Fruit fly (Drosophila melanogaster) whole organism, embryonic: ENCODE results near the gene Cdc45.

Source experiments
- Atf-2 ChIP-seq: fragments of 200-800 bp; sonication (Bioruptor generic); optimal IDR thresholded peaks from 2 replicates; lab custom pipeline; 2016; ENCODE audit warnings: missing biosample characterization, missing genetic modification characterization
- CG10431 ChIP-seq: fragments of 200-800 bp; sonication (Bioruptor generic); optimal IDR thresholded peaks from 3 replicates; lab custom pipeline; 2018; ENCODE audit warnings: missing biosample characterization, mild to moderate bottlenecking, missing genetic modification characterization
- CG1233 ChIP-seq: fragments of 200-800 bp; sonication (Bioruptor generic); optimal IDR thresholded peaks from 4 replicates; lab custom pipeline; 2018; ENCODE audit warnings: missing biosample characterization, mild to moderate bottlenecking, missing genetic modification characterization
- CG12659 ChIP-seq: fragments of 200-800 bp; sonication (Bioruptor generic); optimal IDR thresholded peaks from 3 replicates; lab custom pipeline; 2017; ENCODE audit warnings: mild to moderate bottlenecking, missing biosample characterization, missing genetic modification reagents, missing genetic modification characterization
- CG13287 ChIP-seq: fragments of 200-800 bp; sonication (Bioruptor generic); IDR thresholded peaks from 2 replicates; pipeline ENCODE4 v1.3.6; 2022; ENCODE audit warnings: missing biosample characterization, missing genetic modification characterization; ENCODE audit not compliant: partially characterized antibody
- CG13296 ChIP-seq: fragments of 200-800 bp; sonication (Bioruptor generic); optimal IDR thresholded peaks from 3 replicates; lab custom pipeline; 2018; ENCODE audit warnings: missing biosample characterization, mild to moderate bottlenecking, missing genetic modification characterization
- CG13424 ChIP-seq: fragments of 200-800 bp; sonication (Bioruptor generic); optimal IDR thresholded peaks from 2 replicates; lab custom pipeline; 2019; ENCODE audit warnings: missing biosample characterization, mild to moderate bottlenecking, missing genetic modification characterization, moderate library complexity
- CG13624 ChIP-seq: fragments of 200-800 bp; sonication (Bioruptor generic); optimal IDR thresholded peaks from 2 replicates; lab custom pipeline; 2016; ENCODE audit warnings: missing biosample characterization, missing genetic modification characterization
- CG14860 ChIP-seq: fragments of 200-800 bp; sonication (Bioruptor generic); IDR thresholded peaks from 3 replicates; pipeline ENCODE4 v1.3.6; 2022; ENCODE audit warnings: missing biosample characterization, missing genetic modification characterization; ENCODE audit not compliant: partially characterized antibody
- CG15011 ChIP-seq: fragments of 200-800 bp; sonication (Bioruptor generic); optimal IDR thresholded peaks from 3 replicates; lab custom pipeline; 2018; ENCODE audit warnings: missing biosample characterization, mild to moderate bottlenecking, missing genetic modification characterization
- CG1647 ChIP-seq: fragments of 200-800 bp; sonication (Bioruptor generic); optimal IDR thresholded peaks from 3 replicates; lab custom pipeline; 2016; ENCODE audit warnings: missing biosample characterization, missing genetic modification characterization
- CG16813 ChIP-seq: fragments of 200-800 bp; sonication (Bioruptor generic); IDR thresholded peaks from 3 replicates; pipeline ENCODE4 v1.3.6; 2022; ENCODE audit warnings: missing biosample characterization, missing genetic modification characterization; ENCODE audit not compliant: partially characterized antibody
- CG17186 ChIP-seq: fragments of 200-800 bp; sonication (Bioruptor generic); optimal IDR thresholded peaks from 3 replicates; lab custom pipeline; 2017; ENCODE audit warnings: missing biosample characterization, missing genetic modification reagents, missing genetic modification characterization
- CG2129 ChIP-seq: fragments of 200-800 bp; sonication (Bioruptor generic); IDR thresholded peaks from 2 replicates; pipeline ENCODE4 v1.3.6; 2022; ENCODE audit warnings: missing biosample characterization, missing genetic modification characterization; ENCODE audit not compliant: partially characterized antibody
- CG2875 ChIP-seq: fragments of 200-800 bp; sonication (Bioruptor generic); optimal IDR thresholded peaks from 2 replicates; lab custom pipeline; 2017; ENCODE audit warnings: missing biosample characterization, mild to moderate bottlenecking, missing genetic modification characterization, missing genetic modification reagents
- CG3065 ChIP-seq: fragments of 200-800 bp; sonication (Bioruptor generic); optimal IDR thresholded peaks from 2 replicates; lab custom pipeline; 2016; ENCODE audit warnings: missing biosample characterization, missing genetic modification characterization
- CG34224 ChIP-seq: fragments of 200-800 bp; sonication (Bioruptor generic); IDR thresholded peaks from 3 replicates; pipeline ENCODE4 v1.3.6; 2022; ENCODE audit warnings: missing biosample characterization, missing genetic modification characterization; ENCODE audit not compliant: partially characterized antibody
- CG43689 ChIP-seq: fragments of 200-800 bp; sonication (Bioruptor generic); IDR thresholded peaks from 2 replicates; pipeline ENCODE4 v1.3.6; 2022; ENCODE audit warnings: missing biosample characterization, missing genetic modification characterization
- CG5245 ChIP-seq: fragments of 200-800 bp; sonication (Bioruptor generic); optimal IDR thresholded peaks from 3 replicates; lab custom pipeline; 2016; ENCODE audit warnings: missing biosample characterization, missing genetic modification characterization
- CG5953 ChIP-seq: fragments of 200-800 bp; sonication (Bioruptor generic); IDR thresholded peaks from 2 replicates; pipeline ENCODE4 v1.3.6; 2022; ENCODE audit warnings: missing biosample characterization, missing genetic modification characterization
- CG6813 ChIP-seq: fragments of 200-800 bp; sonication (Bioruptor generic); optimal IDR thresholded peaks from 2 replicates; lab custom pipeline; 2017; ENCODE audit warnings: missing biosample characterization, missing genetic modification characterization, mild to moderate bottlenecking, moderate library complexity, missing genetic modification reagents
- CG7963 ChIP-seq: fragments of 200-800 bp; sonication (Bioruptor generic); IDR thresholded peaks from 3 replicates; pipeline ENCODE4 v1.3.6; 2022; ENCODE audit warnings: missing biosample characterization, missing genetic modification characterization; ENCODE audit not compliant: partially characterized antibody
- CG8478 ChIP-seq: fragments of >200 bp; optimal IDR thresholded peaks from 2 replicates; lab custom pipeline; 2018
- CG9817 ChIP-seq: fragments of 200-800 bp; sonication (Bioruptor generic); optimal IDR thresholded peaks from 2 replicates; lab custom pipeline; 2018; ENCODE audit warnings: missing biosample characterization, mild to moderate bottlenecking, missing genetic modification characterization, moderate library complexity
- CkIIα-i1 ChIP-seq: fragments of 200-800 bp; sonication (Bioruptor generic); IDR thresholded peaks from 2 replicates; pipeline ENCODE4 v1.3.6; 2022; ENCODE audit warnings: missing biosample characterization, missing genetic modification characterization
- Dbx ChIP-seq: fragments of 200-800 bp; sonication (Bioruptor generic); IDR thresholded peaks from 3 replicates; pipeline ENCODE4 v1.3.6; 2022; ENCODE audit warnings: missing biosample characterization, missing genetic modification characterization
- Dip3 ChIP-seq: fragments of 200-800 bp; sonication (Bioruptor generic); optimal IDR thresholded peaks from 3 replicates; lab custom pipeline; 2016; ENCODE audit warnings: missing biosample characterization, missing genetic modification characterization
- HHEX ChIP-seq: fragments of 200-800 bp; sonication (Bioruptor generic); optimal IDR thresholded peaks from 3 replicates; lab custom pipeline; 2017; ENCODE audit warnings: missing biosample characterization, mild to moderate bottlenecking, missing genetic modification characterization, missing genetic modification reagents
- Lpt ChIP-seq: fragments of >200 bp; optimal IDR thresholded peaks from 2 replicates; lab custom pipeline; 2018; ENCODE audit warnings: missing biosample characterization, missing genetic modification characterization
- Side ChIP-seq: fragments of 200-800 bp; sonication (Bioruptor generic); optimal IDR thresholded peaks from 2 replicates; lab custom pipeline; 2016; ENCODE audit warnings: missing biosample characterization, missing genetic modification characterization
- Sox102F ChIP-seq: fragments of 200-800 bp; sonication (Bioruptor generic); optimal IDR thresholded peaks from 2 replicates; lab custom pipeline; 2018; ENCODE audit warnings: missing biosample characterization, mild to moderate bottlenecking, missing genetic modification characterization, moderate library complexity
- ato ChIP-seq: fragments of 200-800 bp; sonication (Bioruptor generic); IDR thresholded peaks from 2 replicates; pipeline ENCODE4 v1.3.6; 2022; ENCODE audit warnings: missing biosample characterization, missing genetic modification characterization; ENCODE audit not compliant: partially characterized antibody
- bcd ChIP-seq: fragments of 200-800 bp; sonication (Bioruptor generic); optimal IDR thresholded peaks from 2 replicates; lab custom pipeline; 2017; ENCODE audit warnings: missing biosample characterization, mild to moderate bottlenecking, missing genetic modification characterization
- cad ChIP-seq: fragments of >200 bp; optimal IDR thresholded peaks from 2 replicates; lab custom pipeline; 2017; ENCODE audit warnings: missing biosample characterization, missing genetic modification characterization
- corto ChIP-seq: fragments of 200-800 bp; sonication (Bioruptor generic); optimal IDR thresholded peaks from 2 replicates; lab custom pipeline; 2016; ENCODE audit warnings: missing biosample characterization, mild to moderate bottlenecking, missing genetic modification characterization, moderate library complexity
- dati ChIP-seq: fragments of 200-800 bp; sonication (Bioruptor generic); IDR thresholded peaks from 2 replicates; pipeline ENCODE4 v1.3.6; 2022; ENCODE audit warnings: missing biosample characterization, missing genetic modification characterization
- dpn ChIP-seq, 2 experiments: fragments of 200-800 bp; sonication (Bioruptor generic); optimal IDR thresholded peaks; 3 replicates each; lab custom pipeline; 2016; ENCODE audit warnings: missing biosample characterization in 2 of 2, missing genetic modification characterization in 2 of 2
- esg ChIP-seq: fragments of 200-800 bp; sonication (Bioruptor generic); conservative IDR thresholded peaks from 2 replicates; pipeline ENCODE4 v1.3.6; 2022; ENCODE audit warnings: missing biosample characterization, missing genetic modification characterization
- gce ChIP-seq: fragments of 200-800 bp; sonication (Bioruptor generic); IDR thresholded peaks from 3 replicates; pipeline ENCODE4 v1.3.6; 2022; ENCODE audit warnings: missing biosample characterization, missing genetic modification characterization
- grn ChIP-seq: fragments of 200-800 bp; sonication (Bioruptor generic); optimal IDR thresholded peaks from 3 replicates; lab custom pipeline; 2017; ENCODE audit warnings: missing biosample characterization, missing genetic modification characterization
- ham ChIP-seq: fragments of 200-800 bp; sonication (Bioruptor generic); IDR thresholded peaks from 2 replicates; pipeline ENCODE4 v1.3.6; 2022; ENCODE audit warnings: missing biosample characterization, missing genetic modification characterization
- ind ChIP-seq: fragments of 200-800 bp; sonication (Bioruptor generic); optimal IDR thresholded peaks from 3 replicates; lab custom pipeline; 2016; ENCODE audit warnings: missing biosample characterization, missing genetic modification characterization
- mld ChIP-seq: fragments of 200-800 bp; sonication (Bioruptor generic); IDR thresholded peaks from 3 replicates; pipeline ENCODE4 v1.3.6; 2022; ENCODE audit warnings: missing biosample characterization, missing genetic modification characterization; ENCODE audit not compliant: partially characterized antibody
- nau ChIP-seq: fragments of 200-800 bp; sonication (Bioruptor generic); optimal IDR thresholded peaks from 3 replicates; lab custom pipeline; 2017; ENCODE audit warnings: missing biosample characterization, mild to moderate bottlenecking, missing genetic modification characterization, missing genetic modification reagents
- oc ChIP-seq: fragments of 200-800 bp; sonication (Bioruptor generic); optimal IDR thresholded peaks from 2 replicates; lab custom pipeline; 2018; ENCODE audit warnings: missing biosample characterization, mild to moderate bottlenecking, missing genetic modification characterization, moderate library complexity
- prd ChIP-seq, 3 experiments: fragments of >200 bp in 2 of 3; fragments of 200-800 bp in 1 of 3; sonication (Bioruptor generic) in 1 of 3; optimal IDR thresholded peaks in 2 of 3; IDR thresholded peaks in 1 of 3; 2 replicates in 2 of 3; 3 replicates in 1 of 3; pipeline versions ENCODE4 v1.3.6 to Lab custom; 2017 to 2022; ENCODE audit warnings: missing biosample characterization in 1 of 3, missing genetic modification characterization in 1 of 3
- sim ChIP-seq: fragments of 200-800 bp; sonication (Bioruptor generic); IDR thresholded peaks from 2 replicates; pipeline ENCODE4 v1.3.6; 2022; ENCODE audit warnings: missing biosample characterization, missing genetic modification characterization
- toy ChIP-seq: fragments of 200-800 bp; sonication (Bioruptor generic); IDR thresholded peaks from 2 replicates; pipeline ENCODE4 v1.3.6; 2022; ENCODE audit warnings: missing biosample characterization, missing genetic modification characterization
- twi ChIP-seq: fragments of 200-800 bp; optimal IDR thresholded peaks from 2 replicates; lab custom pipeline; 2019; ENCODE audit warnings: missing biosample characterization, mild to moderate bottlenecking, missing genetic modification characterization, moderate library complexity
- usp ChIP-seq: fragments of >200 bp; optimal IDR thresholded peaks from 2 replicates; lab custom pipeline; 2017; ENCODE audit warnings: missing biosample characterization, missing genetic modification characterization
- vfl ChIP-seq: fragments of 200-800 bp; sonication (Bioruptor generic); optimal IDR thresholded peaks from 2 replicates; lab custom pipeline; 2016; ENCODE audit warnings: missing biosample characterization, missing genetic modification characterization

Gene Cdc45

DNA sequence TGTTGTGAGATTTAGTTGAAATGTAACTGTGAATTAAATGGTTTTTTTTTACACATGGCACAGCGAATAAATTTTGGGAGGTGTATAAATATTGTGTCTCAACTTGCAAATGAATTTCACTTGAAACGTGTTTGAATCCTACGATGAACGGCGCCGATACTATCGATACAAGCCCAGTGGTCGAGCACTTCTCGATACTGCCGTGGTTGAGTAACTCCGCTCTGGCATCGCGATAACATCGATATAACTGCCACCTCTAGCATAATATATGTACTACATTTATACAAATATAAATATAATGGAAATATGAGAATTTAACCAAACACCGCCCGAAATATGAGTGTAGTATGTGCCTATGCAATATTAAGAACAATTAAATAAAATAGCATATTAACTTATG lies 2.7 kb upstream of the Cdc45 start (continued):
- TF ChIP-seq cad (GFP tag; lab: Kevin White, UChicago) (no peak), vfl (GFP tag; lab: Kevin White, UChicago) (peak; percentile 3), CG8478 (lab: Kevin White, UChicago) (no peak), CG15011 (GFP tag; lab: Kevin White, UChicago) (no peak), Atf-2 (GFP tag; lab: Kevin White, UChicago) (no peak), CG6813 (GFP tag; lab: Kevin White, UChicago) (no peak), CG17186 (GFP tag; lab: Kevin White, UChicago) (peak; percentile 44), CG5245 (GFP tag; lab: Kevin White, UChicago) (no peak), CG43689 (GFP tag; lab: Robert Waterston, UW) (no peak), CG13296 (GFP tag; lab: Kevin White, UChicago) (no peak), grn (GFP tag; lab: Kevin White, UChicago) (peak; percentile 76), CG34224 (GFP tag; lab: Robert Waterston, UW) (peak; percentile 98), bcd (GFP tag; lab: Kevin White, UChicago) (no peak), CG5953 (no peak), ato (peak; percentile 97), sim (no peak), CG3065 (no peak), CG16813 (peak; percentile 98), CG1233 (GFP tag; lab: Kevin White, UChicago) (no peak), Side (GFP tag; lab: Kevin White, UChicago) (no peak), dati (GFP tag; lab: Robert Waterston, UW) (no peak), CG14860 (GFP tag; lab: Robert Waterston, UW) (peak; percentile 93), CG2875 (GFP tag; lab: Kevin White, UChicago) (no peak), nau (GFP tag; lab: Kevin White, UChicago) (no peak), Lpt (GFP tag; lab: Kevin White, UChicago) (no peak), CkIIα-i1 (GFP tag; lab: Robert Waterston, UW) (no peak), Dip3 (no peak), ham (no peak), CG7963 (GFP tag; lab: Robert Waterston, UW) (peak; percentile 99), gce (GFP tag; lab: Robert Waterston, UW) (no peak), CG13624 (GFP tag; lab: Kevin White, UChicago) (peak; percentile 10), CG2129 (GFP tag; lab: Robert Waterston, UW) (peak; percentile 97), oc (tag; lab: Kevin White, UChicago) (no peak), ind (GFP tag; lab: Kevin White, UChicago) (peak; percentile 27), CG10431 (no peak), dpn (GFP tag; optimal IDR thresholded peaks at IDR 0.05; lab: Kevin White, UChicago) (peak; percentile 24 to 27), usp (GFP tag; lab: Kevin White, UChicago) (no peak), prd (optimal IDR thresholded peaks at IDR 0.05; lab: Kevin White, UChicago) (no peak), prd (GFP tag; IDR thresholded peaks at IDR 0.05; lab: Robert Waterston, UW) (peak; percentile 53; the same call in 2 of the 3 replicates), HHEX (GFP tag; lab: Kevin White, UChicago) (no peak), CG12659 (GFP tag; lab: Kevin White, UChicago) (peak; percentile 30), twi (tag; lab: Kevin White, UChicago) (no peak), CG13287 (GFP tag; lab: Robert Waterston, UW) (peak; percentile 98), corto (GFP tag; lab: Kevin White, UChicago) (no peak), Dbx (GFP tag; lab: Robert Waterston, UW) (peak; percentile 59; the same call in 2 of the 3 replicates), toy (GFP tag; lab: Robert Waterston, UW) (no peak), CG9817 (tag; lab: Kevin White, UChicago) (peak; percentile 13), esg (GFP tag; lab: Robert Waterston, UW) (no peak), mld (peak; percentile 99), Sox102F (GFP tag; lab: Kevin White, UChicago) (no peak), CG13424 (tag; lab: Kevin White, UChicago) (peak; percentile 8), CG1647 (GFP tag; lab: Kevin White, UChicago) (no peak)
